Worm (Caenorhabditis elegans): ENCODE measurements around the gene str-230.

Gene str-230

ce11 chrV:14187104-14187503 is 23.5 kb downstream of the str-230 start:
- TF ChIP-seq ceh-13 (GFP tag; optimal IDR thresholded peaks at IDR 0.05) = no peak
- TF ChIP-seq flt-1 (GFP tag; IDR thresholded peaks at IDR 0.05) = no peak
- TF ChIP-seq hmg-4 (GFP tag; optimal IDR thresholded peaks at IDR 0.05) = no peak
- TF ChIP-seq scrt-1 (GFP tag; IDR thresholded peaks at IDR 0.05) = no peak
- TF ChIP-seq hmbx-1 (tag; optimal IDR thresholded peaks at IDR 0.05) = no peak
- TF ChIP-seq tbx-11 (GFP tag; IDR thresholded peaks at IDR 0.05) = no peak
- no peak for TF ChIP-seq sea-1 (GFP tag; conservative IDR thresholded peaks at IDR 0.05)
- TF ChIP-seq B0310.2 (tag; optimal IDR thresholded peaks at IDR 0.05) = no peak
- TF ChIP-seq tbx-37 (GFP tag; conservative IDR thresholded peaks at IDR 0.05) = no peak
- TF ChIP-seq hnd-1 (tag; optimal IDR thresholded peaks at IDR 0.05) = no peak
- TF ChIP-seq ama-1 (optimal IDR thresholded peaks at IDR 0.05) = no peak
- TF ChIP-seq aly-1 (tag; optimal IDR thresholded peaks at IDR 0.05) = no peak
- no peak for TF ChIP-seq F13C5.2 (tag; optimal IDR thresholded peaks at IDR 0.05)
- no peak for TF ChIP-seq pes-1 (GFP tag; IDR thresholded peaks at IDR 0.05)

ce11 chrV:14185438-14185837 is 25.2 kb downstream of the str-230 start, which contains the start of the genes trm-1 and ints-2:
trm-1 (minus strand) TSS chrV:14185612.
ints-2 (plus strand) TSS chrV:14185686.
- TF ChIP-seq B0310.2 (tag; optimal IDR thresholded peaks at IDR 0.05) = no peak
- TF ChIP-seq flt-1 (GFP tag; IDR thresholded peaks at IDR 0.05) = no peak
- no peak for TF ChIP-seq sea-1 (GFP tag; conservative IDR thresholded peaks at IDR 0.05)
- no peak for TF ChIP-seq ets-7 (tag; optimal IDR thresholded peaks at IDR 0.05)
- TF ChIP-seq tbx-37 (GFP tag; conservative IDR thresholded peaks at IDR 0.05) = no peak
- TF ChIP-seq pes-1 (GFP tag; IDR thresholded peaks at IDR 0.05) = no peak
- TF ChIP-seq F13C5.2 (tag; optimal IDR thresholded peaks at IDR 0.05) = no peak
- no peak for TF ChIP-seq ceh-36 (tag; optimal IDR thresholded peaks at IDR 0.05)
- no peak for TF ChIP-seq ama-1 (optimal IDR thresholded peaks at IDR 0.05)
- TF ChIP-seq tra-4 (tag; optimal IDR thresholded peaks at IDR 0.05) = no peak
- TF ChIP-seq tbx-11 (GFP tag; IDR thresholded peaks at IDR 0.05) = no peak

- no peak for TF ChIP-seq sea-1 (GFP tag; conservative IDR thresholded peaks at IDR 0.05)
- TF ChIP-seq F13C5.2 (tag; optimal IDR thresholded peaks at IDR 0.05) = no peak
- TF ChIP-seq hmbx-1 (tag; optimal IDR thresholded peaks at IDR 0.05) = no peak
- TF ChIP-seq ama-1 (optimal IDR thresholded peaks at IDR 0.05) = no peak
- no peak for TF ChIP-seq pes-1 (GFP tag; IDR thresholded peaks at IDR 0.05)
- TF ChIP-seq B0310.2 (tag; optimal IDR thresholded peaks at IDR 0.05) = no peak
- no peak for TF ChIP-seq flt-1 (GFP tag; IDR thresholded peaks at IDR 0.05)
- TF ChIP-seq tbx-11 (GFP tag; IDR thresholded peaks at IDR 0.05) = no peak
- no peak for TF ChIP-seq ceh-13 (GFP tag; optimal IDR thresholded peaks at IDR 0.05)
- TF ChIP-seq scrt-1 (GFP tag; IDR thresholded peaks at IDR 0.05) = no peak
- no peak for TF ChIP-seq ceh-36 (tag; optimal IDR thresholded peaks at IDR 0.05)
- no peak for TF ChIP-seq ets-7 (tag; optimal IDR thresholded peaks at IDR 0.05)
- no peak for TF ChIP-seq hnd-1 (tag; optimal IDR thresholded peaks at IDR 0.05)
- no peak for TF ChIP-seq tra-4 (tag; optimal IDR thresholded peaks at IDR 0.05)
- TF ChIP-seq tbx-37 (GFP tag; conservative IDR thresholded peaks at IDR 0.05) = no peak
- no peak for TF ChIP-seq aly-1 (tag; optimal IDR thresholded peaks at IDR 0.05)
- TF ChIP-seq hmg-4 (GFP tag; optimal IDR thresholded peaks at IDR 0.05) = no peak
Measured at ce11 chrV:14182860-14183259, 27.8 kb downstream of the str-230 start, which contains the start of gene cest-2.3. cest-2.3 (minus strand) TSS chrV:14182960.

- TF ChIP-seq hmg-4 (GFP tag; optimal IDR thresholded peaks at IDR 0.05) (no peak), hnd-1 (tag; optimal IDR thresholded peaks at IDR 0.05) (no peak), F13C5.2 (tag; optimal IDR thresholded peaks at IDR 0.05) (no peak), hmbx-1 (tag; optimal IDR thresholded peaks at IDR 0.05) (no peak), aly-1 (tag; optimal IDR thresholded peaks at IDR 0.05) (no peak), tbx-11 (GFP tag; IDR thresholded peaks at IDR 0.05) (no peak), tbx-37 (GFP tag; conservative IDR thresholded peaks at IDR 0.05) (no peak), pes-1 (GFP tag; IDR thresholded peaks at IDR 0.05) (no peak), tra-4 (tag; optimal IDR thresholded peaks at IDR 0.05) (no peak), ama-1 (optimal IDR thresholded peaks at IDR 0.05) (no peak), ets-7 (tag; optimal IDR thresholded peaks at IDR 0.05) (no peak)
Measured at ce11 chrV:14179947-14180346, 30.7 kb downstream of the str-230 start, which contains the start of gene ZC376.8. ZC376.8 (plus strand) TSS chrV:14180247.

- TF ChIP-seq tra-4 (tag; optimal IDR thresholded peaks at IDR 0.05) (no peak), ceh-36 (tag; optimal IDR thresholded peaks at IDR 0.05) (no peak), tbx-37 (GFP tag; conservative IDR thresholded peaks at IDR 0.05) (no peak), hmg-4 (GFP tag; optimal IDR thresholded peaks at IDR 0.05) (no peak)
Measured at ce11 chrV:14177657-14178129, 33.0 kb downstream of the str-230 start, which contains the start of gene ceh-74. ceh-74 (plus strand) TSS chrV:14178079.

ce11 chrV:14176572-14176971 is 34.1 kb downstream of the str-230 start:
- no peak for TF ChIP-seq F13C5.2 (tag; optimal IDR thresholded peaks at IDR 0.05)
- no peak for TF ChIP-seq tbx-37 (GFP tag; conservative IDR thresholded peaks at IDR 0.05)
- no peak for TF ChIP-seq hnd-1 (tag; optimal IDR thresholded peaks at IDR 0.05)
- no peak for TF ChIP-seq ceh-13 (GFP tag; optimal IDR thresholded peaks at IDR 0.05)
- no peak for TF ChIP-seq flt-1 (GFP tag; IDR thresholded peaks at IDR 0.05)
- no peak for TF ChIP-seq scrt-1 (GFP tag; IDR thresholded peaks at IDR 0.05)
- no peak for TF ChIP-seq B0310.2 (tag; optimal IDR thresholded peaks at IDR 0.05)
- TF ChIP-seq sea-1 (GFP tag; conservative IDR thresholded peaks at IDR 0.05) = no peak
- TF ChIP-seq ets-7 (tag; optimal IDR thresholded peaks at IDR 0.05) = no peak
- TF ChIP-seq ama-1 (optimal IDR thresholded peaks at IDR 0.05) = no peak
- no peak for TF ChIP-seq hmg-4 (GFP tag; optimal IDR thresholded peaks at IDR 0.05)
- TF ChIP-seq tbx-11 (GFP tag; IDR thresholded peaks at IDR 0.05) = no peak
- no peak for TF ChIP-seq aly-1 (tag; optimal IDR thresholded peaks at IDR 0.05)
- TF ChIP-seq ceh-36 (tag; optimal IDR thresholded peaks at IDR 0.05) = no peak

- TF ChIP-seq ets-7 (tag; optimal IDR thresholded peaks at IDR 0.05) = no peak
- TF ChIP-seq ceh-36 (tag; optimal IDR thresholded peaks at IDR 0.05) = no peak
- TF ChIP-seq aly-1 (tag; optimal IDR thresholded peaks at IDR 0.05) = no peak
- no peak for TF ChIP-seq sea-1 (GFP tag; conservative IDR thresholded peaks at IDR 0.05)
- TF ChIP-seq flt-1 (GFP tag; IDR thresholded peaks at IDR 0.05) = no peak
Measured at ce11 chrV:14175216-14175615, 35.4 kb downstream of the str-230 start, which contains the start of gene cest-2.2. cest-2.2 (minus strand) TSS chrV:14175355.

Measured in whole organism, early embryonic.